Fruit fly (Drosophila melanogaster): ENCODE data around the gene CkIIalpha-i3.

CkIIalpha-i3 gene

dm6 chr3L:745222-745942 is 35.0 kb upstream of the CkIIalpha-i3 start (continued):
- TF ChIP-seq CG31627 (GFP tag; optimal IDR thresholded peaks at IDR 0.05) (peak; percentile 33), CG10631 (GFP tag; optimal IDR thresholded peaks at IDR 0.05) (peak; percentile 26), Eip78C (GFP tag) (peak; percentile 87), cyc (GFP tag; optimal IDR thresholded peaks at IDR 0.05) (peak; percentile 28), salr (GFP tag; optimal IDR thresholded peaks at IDR 0.05) (no peak), Gug (GFP tag; IDR thresholded peaks at IDR 0.05) (no peak), Eip75B (GFP tag; optimal IDR thresholded peaks at IDR 0.05) (peak; percentile 11), CG3032 (tag; optimal IDR thresholded peaks at IDR 0.05) (peak; percentile 27), pdm3 (GFP tag; optimal IDR thresholded peaks at IDR 0.05) (peak; percentile 29), dac (GFP tag; optimal IDR thresholded peaks at IDR 0.05) (no peak), vri (GFP tag; optimal IDR thresholded peaks at IDR 0.05) (peak; percentile 2), CG16779 (tag; optimal IDR thresholded peaks at IDR 0.05) (no peak), lz (GFP tag; optimal IDR thresholded peaks at IDR 0.05) (peak; percentile 37), OdsH (GFP tag; optimal IDR thresholded peaks at IDR 0.05) (peak; percentile 16), Sox102F (GFP tag; optimal IDR thresholded peaks at IDR 0.05) (peak; percentile 21), CG34406 (GFP tag; optimal IDR thresholded peaks at IDR 0.05) (no peak), Lpt (GFP tag; optimal IDR thresholded peaks at IDR 0.05) (no peak)

dm6 chr3L:744290-744804 is 33.9 kb upstream of the CkIIalpha-i3 start:
- TF ChIP-seq CG10669 (GFP tag; optimal IDR thresholded peaks at IDR 0.05) (no peak), Gug (GFP tag; IDR thresholded peaks at IDR 0.05) (no peak)

dm6 chr3L:743155-743554 is 32.7 kb upstream of the CkIIalpha-i3 start:
- TF ChIP-seq CG1621 (tag; optimal IDR thresholded peaks at IDR 0.05) (no peak), svp (GFP tag) (peak; percentile 73)

- no peak for TF ChIP-seq CG8632 (GFP tag; optimal IDR thresholded peaks at IDR 0.05)
- no peak for TF ChIP-seq acj6 (GFP tag; optimal IDR thresholded peaks at IDR 0.05)
- TF ChIP-seq CG6276 (GFP tag; optimal IDR thresholded peaks at IDR 0.05) = no peak
- TF ChIP-seq net (GFP tag; optimal IDR thresholded peaks at IDR 0.05) = peak; percentile 60
- TF ChIP-seq achi (GFP tag; optimal IDR thresholded peaks at IDR 0.05) = no peak
- TF ChIP-seq Eip78C (GFP tag) = no peak
- no peak for TF ChIP-seq CG11902 (GFP tag; optimal IDR thresholded peaks at IDR 0.05)
- TF ChIP-seq Eip93F (GFP tag; optimal IDR thresholded peaks at IDR 0.05) = no peak
- TF ChIP-seq CG7368 (GFP tag; optimal IDR thresholded peaks at IDR 0.05) = no peak
- TF ChIP-seq CG4318 (GFP tag; optimal IDR thresholded peaks at IDR 0.05) = no peak
- no peak for TF ChIP-seq vri (GFP tag; optimal IDR thresholded peaks at IDR 0.05)
- TF ChIP-seq CG3919 (GFP tag; optimal IDR thresholded peaks at IDR 0.05) = peak; percentile 11
- no peak for TF ChIP-seq CG9139 (GFP tag; optimal IDR thresholded peaks at IDR 0.05)
- TF ChIP-seq fd85E (GFP tag; optimal IDR thresholded peaks at IDR 0.05) = no peak
- no peak for TF ChIP-seq OdsH (GFP tag; optimal IDR thresholded peaks at IDR 0.05)
- no peak for TF ChIP-seq salr (GFP tag; optimal IDR thresholded peaks at IDR 0.05)
- no peak for TF ChIP-seq CG11294 (GFP tag; IDR thresholded peaks at IDR 0.05)
- peak in 1 of 2 experiments; percentile 9 for TF ChIP-seq ss (GFP tag; optimal IDR thresholded peaks at IDR 0.05)
- TF ChIP-seq dsx (GFP tag; optimal IDR thresholded peaks at IDR 0.05; ENCODE audit: poor library complexity, severe bottlenecking) = peak; percentile 2
These were observed 32.1 kb upstream of the CkIIalpha-i3 start for dm6 chr3L:742389-742951.

Measured in whole organism, prepupa.